Worm (Caenorhabditis elegans): ENCODE measurements around the gene nep-8.

ce11 chrII:3383116-3383515, 20.5 kb upstream of the nep-8 start:
- TF ChIP-seq cebp-2 (GFP tag; IDR thresholded peaks at IDR 0.05) (no peak), B0261.1 (tag; optimal IDR thresholded peaks at IDR 0.05) (no peak), zim-3 (tag; optimal IDR thresholded peaks at IDR 0.05) (no peak), lin-35 (GFP tag; optimal IDR thresholded peaks at IDR 0.05) (no peak), C06A6.2 (GFP tag; conservative IDR thresholded peaks at IDR 0.05) (no peak), unc-62 (GFP tag; optimal IDR thresholded peaks at IDR 0.05) (no peak)
